Fruit fly (Drosophila melanogaster): ENCODE measurements around the gene Epg5.
A peak's percentile ranks its signal among the peaks of the same experiment; 100 is the strongest.

Gene Epg5

DNA sequence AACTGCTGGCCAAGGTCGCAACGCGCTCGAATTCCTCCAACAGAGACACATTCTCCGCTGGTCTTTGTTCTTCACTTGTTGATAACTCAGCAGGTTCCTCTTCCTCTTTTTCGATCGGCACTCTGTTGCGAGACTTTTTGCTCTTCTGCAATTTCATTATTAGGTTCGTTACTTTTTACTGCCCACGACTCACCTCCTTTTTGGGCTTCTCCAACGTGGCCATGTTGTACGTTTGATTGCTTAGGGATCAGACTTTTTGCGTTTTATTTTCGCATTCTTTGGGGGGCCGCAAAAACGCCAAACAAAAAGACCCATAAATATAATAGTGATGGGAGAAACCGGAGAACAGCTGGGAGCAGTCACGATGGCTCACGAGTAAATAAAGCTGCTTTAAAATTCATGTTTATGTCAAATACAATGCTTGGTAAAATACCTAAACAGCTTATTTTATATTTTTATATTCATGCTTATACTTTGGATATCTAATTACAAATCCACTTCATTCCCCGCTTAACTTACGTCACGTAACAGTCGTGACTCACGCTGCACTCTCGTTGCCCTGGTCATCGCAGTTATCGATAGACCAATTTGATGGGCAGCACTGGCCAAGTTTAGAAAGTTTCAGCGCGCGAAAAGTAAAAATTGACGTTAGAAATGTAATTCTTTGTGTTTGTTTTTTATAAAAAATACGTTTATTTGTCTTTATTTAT is at the start of gene Epg5:
Gene Epg5 (minus strand): TSS at position 326 of the 710 bp plus-strand sequence.
- TF ChIP-seq CG9705 (GFP tag; optimal IDR thresholded peaks at IDR 0.05): peak; percentile 57
- no peak for TF ChIP-seq Mio (GFP tag; optimal IDR thresholded peaks at IDR 0.05)
- no peak for TF ChIP-seq Vsx2 (GFP tag; optimal IDR thresholded peaks at IDR 0.05; ENCODE audit: partially characterized antibody)
- TF ChIP-seq OdsH (GFP tag; optimal IDR thresholded peaks at IDR 0.05): peak; percentile 60
- no peak for TF ChIP-seq dmrt93B (GFP tag; optimal IDR thresholded peaks at IDR 0.05)
- TF ChIP-seq psq (GFP tag; optimal IDR thresholded peaks at IDR 0.05): no peak
- no peak for TF ChIP-seq brk (GFP tag; optimal IDR thresholded peaks at IDR 0.05)
- no peak for TF ChIP-seq jim (GFP tag; optimal IDR thresholded peaks at IDR 0.05)
- TF ChIP-seq HLH106 (tag; optimal IDR thresholded peaks at IDR 0.05): peak; percentile 81
- no peak for TF ChIP-seq usp (GFP tag; optimal IDR thresholded peaks at IDR 0.05)
- TF ChIP-seq dsf (GFP tag; optimal IDR thresholded peaks at IDR 0.05; ENCODE audit: borderline replicate concordance): peak; percentile 50
- peak; percentile 84 for TF ChIP-seq h (GFP tag; optimal IDR thresholded peaks at IDR 0.05)
- TF ChIP-seq sv (GFP tag; optimal IDR thresholded peaks at IDR 0.05): peak; percentile 77
- no peak for TF ChIP-seq Hr83 (GFP tag; optimal IDR thresholded peaks at IDR 0.05; ENCODE audit: poor library complexity, severe bottlenecking)
- TF ChIP-seq tai (GFP tag; optimal IDR thresholded peaks at IDR 0.05): no peak
- no peak for TF ChIP-seq Hnf4 (GFP tag; optimal IDR thresholded peaks at IDR 0.05)
- TF ChIP-seq N (GFP tag; optimal IDR thresholded peaks at IDR 0.05): no peak
- no peak for TF ChIP-seq lola (GFP tag; optimal IDR thresholded peaks at IDR 0.05)
- TF ChIP-seq rgr (GFP tag; optimal IDR thresholded peaks at IDR 0.05): no peak
- no peak for TF ChIP-seq Sp1 (GFP tag; optimal IDR thresholded peaks at IDR 0.05)
- peak; percentile 56 for TF ChIP-seq GATAd (GFP tag; optimal IDR thresholded peaks at IDR 0.05)
- no peak for TF ChIP-seq sage (GFP tag; optimal IDR thresholded peaks at IDR 0.05)
- no peak for TF ChIP-seq ey (GFP tag; optimal IDR thresholded peaks at IDR 0.05)
- TF ChIP-seq br (GFP tag; optimal IDR thresholded peaks at IDR 0.05): no peak
- TF ChIP-seq Rel (GFP tag; optimal IDR thresholded peaks at IDR 0.05): no peak
- peak; percentile 83 for TF ChIP-seq Rel (tag; optimal IDR thresholded peaks at IDR 0.05)

DNA sequence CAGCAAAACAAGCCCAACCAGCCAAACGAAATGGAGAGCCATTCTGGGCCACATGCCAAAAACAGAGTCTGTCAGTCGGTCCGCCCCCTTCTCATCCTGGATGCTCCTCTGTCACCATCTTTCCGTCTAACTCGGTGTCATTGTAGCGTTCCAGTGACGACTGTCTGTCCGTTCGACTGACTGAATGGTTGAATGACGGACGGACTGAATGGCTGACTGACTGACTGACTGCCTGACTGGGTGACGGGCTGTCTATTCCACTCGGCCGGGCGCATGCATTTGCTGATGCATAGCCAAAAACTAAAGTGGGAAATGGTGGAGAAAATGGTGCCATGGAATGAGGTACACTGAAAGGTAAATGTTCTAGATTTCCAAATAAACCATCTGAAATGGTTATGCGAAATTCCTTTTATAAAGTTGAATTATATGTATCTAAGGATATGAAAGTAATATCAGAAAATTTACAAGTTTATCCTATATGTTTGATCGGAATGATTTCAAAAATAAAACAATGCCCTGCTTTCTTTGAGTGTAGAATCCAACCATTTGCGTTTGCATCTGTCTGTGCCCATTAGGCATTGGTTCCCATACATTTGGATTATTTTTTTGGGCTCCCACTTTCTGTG is 45.7 kb upstream of the Epg5 start:
- TF ChIP-seq sage (GFP tag; optimal IDR thresholded peaks at IDR 0.05): no peak
- no peak for TF ChIP-seq Mio (GFP tag; optimal IDR thresholded peaks at IDR 0.05)
- TF ChIP-seq fru (GFP tag; optimal IDR thresholded peaks at IDR 0.05): no peak
- no peak for TF ChIP-seq lola (GFP tag; optimal IDR thresholded peaks at IDR 0.05)
- TF ChIP-seq Abd-B (GFP tag; optimal IDR thresholded peaks at IDR 0.05): no peak
- TF ChIP-seq Dif (GFP tag; optimal IDR thresholded peaks at IDR 0.05; ENCODE audit: partially characterized antibody): no peak
- no peak for TF ChIP-seq Hr78 (GFP tag; optimal IDR thresholded peaks at IDR 0.05)
- no peak for TF ChIP-seq rgr (GFP tag; optimal IDR thresholded peaks at IDR 0.05)
- no peak for TF ChIP-seq pan (optimal IDR thresholded peaks at IDR 0.05)
- TF ChIP-seq br (GFP tag; optimal IDR thresholded peaks at IDR 0.05): no peak

DNA sequence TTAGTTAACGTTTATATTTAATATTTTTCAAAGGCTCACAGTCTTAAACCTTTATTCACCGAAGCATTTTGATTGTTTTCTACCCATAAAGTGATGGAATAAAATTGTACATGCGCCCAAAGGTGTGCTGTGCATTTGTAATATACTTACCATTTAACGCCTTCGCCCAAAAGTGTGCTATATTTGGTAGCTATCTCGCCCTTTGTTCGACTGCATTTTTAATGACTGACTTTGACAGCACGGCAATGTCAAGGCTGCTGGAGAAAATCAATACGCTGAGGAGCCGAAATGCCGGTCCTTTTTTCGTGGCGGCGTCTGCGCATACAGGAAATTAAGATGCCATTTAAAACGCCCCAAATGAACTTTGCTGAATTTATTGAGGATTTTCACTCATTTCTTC is 40.1 kb upstream of the Epg5 start:
- TF ChIP-seq lola (GFP tag; optimal IDR thresholded peaks at IDR 0.05) (no peak), dmrt93B (GFP tag; optimal IDR thresholded peaks at IDR 0.05) (no peak), CG9705 (GFP tag; optimal IDR thresholded peaks at IDR 0.05) (no peak), sage (GFP tag; optimal IDR thresholded peaks at IDR 0.05) (no peak), Mio (GFP tag; optimal IDR thresholded peaks at IDR 0.05) (no peak), Jra (GFP tag; optimal IDR thresholded peaks at IDR 0.05) (no peak), woc (GFP tag; optimal IDR thresholded peaks at IDR 0.05) (no peak), Hnf4 (GFP tag; optimal IDR thresholded peaks at IDR 0.05) (no peak), CG32264 (GFP tag; optimal IDR thresholded peaks at IDR 0.05) (no peak), h (GFP tag; optimal IDR thresholded peaks at IDR 0.05) (no peak), psq (GFP tag; optimal IDR thresholded peaks at IDR 0.05) (no peak), fru (GFP tag; optimal IDR thresholded peaks at IDR 0.05) (no peak), Abd-B (GFP tag; optimal IDR thresholded peaks at IDR 0.05) (no peak), brk (GFP tag; optimal IDR thresholded peaks at IDR 0.05) (no peak), CrebA (GFP tag; optimal IDR thresholded peaks at IDR 0.05; ENCODE audit: borderline replicate concordance) (no peak), jim (GFP tag; optimal IDR thresholded peaks at IDR 0.05) (no peak), Dif (GFP tag; optimal IDR thresholded peaks at IDR 0.05; ENCODE audit: partially characterized antibody) (peak; percentile 34), Hr83 (GFP tag; optimal IDR thresholded peaks at IDR 0.05; ENCODE audit: poor library complexity, severe bottlenecking) (no peak), br (GFP tag; optimal IDR thresholded peaks at IDR 0.05) (no peak), ey (GFP tag; optimal IDR thresholded peaks at IDR 0.05) (no peak), OdsH (GFP tag; optimal IDR thresholded peaks at IDR 0.05) (no peak), pan (optimal IDR thresholded peaks at IDR 0.05) (no peak), dsf (GFP tag; optimal IDR thresholded peaks at IDR 0.05; ENCODE audit: borderline replicate concordance) (no peak), dl (GFP tag; optimal IDR thresholded peaks at IDR 0.05; ENCODE audit: insufficient read depth in 1 of 2, partially characterized antibody in 2 of 2) (no peak), GATAd (GFP tag; optimal IDR thresholded peaks at IDR 0.05) (no peak), Dfd (GFP tag; optimal IDR thresholded peaks at IDR 0.05) (no peak), Vsx2 (GFP tag; optimal IDR thresholded peaks at IDR 0.05; ENCODE audit: partially characterized antibody) (peak; percentile 80), rgr (GFP tag; optimal IDR thresholded peaks at IDR 0.05) (no peak), Myc (optimal IDR thresholded peaks at IDR 0.05) (peak; percentile 86), Rel (GFP tag; optimal IDR thresholded peaks at IDR 0.05) (no peak), Rel (tag; optimal IDR thresholded peaks at IDR 0.05) (no peak), sv (GFP tag; optimal IDR thresholded peaks at IDR 0.05) (no peak), Sp1 (GFP tag; optimal IDR thresholded peaks at IDR 0.05) (no peak), N (GFP tag; optimal IDR thresholded peaks at IDR 0.05) (peak; percentile 82), foxo (GFP tag; optimal IDR thresholded peaks at IDR 0.05) (no peak)

All from whole organism, wandering third instar larva.